Fruit fly (Drosophila melanogaster) whole organism, embryonic: ENCODE results near the gene Msh6.
A peak's percentile ranks its signal among the peaks of the same experiment; 100 is the strongest.

ENCODE experiments used
- Asciz ChIP-seq: fragments of 200-800 bp; sonication (Bioruptor generic); optimal IDR thresholded peaks from 2 replicates; lab custom pipeline; 2017; ENCODE audit warnings: missing biosample characterization, mild to moderate bottlenecking, missing genetic modification characterization, missing genetic modification reagents
- Awh ChIP-seq: fragments of 200-800 bp; sonication (Bioruptor generic); IDR thresholded peaks from 2 replicates; pipeline ENCODE4, ENCODE4 v1.3.6; 2022; ENCODE audit warnings: missing biosample characterization, missing genetic modification characterization
- Bdp1 ChIP-seq: fragments of 200-800 bp; sonication (Bioruptor generic); optimal IDR thresholded peaks from 3 replicates; lab custom pipeline; 2016; ENCODE audit warnings: missing biosample characterization, missing genetic modification characterization
- Bteb2 ChIP-seq: fragments of 200-800 bp; sonication (Bioruptor generic); optimal IDR thresholded peaks from 2 replicates; lab custom pipeline; 2016; ENCODE audit warnings: missing biosample characterization, missing genetic modification characterization
- CG10209 ChIP-seq: fragments of 200-800 bp; sonication (Bioruptor generic); optimal IDR thresholded peaks from 3 replicates; lab custom pipeline; 2017; ENCODE audit warnings: missing biosample characterization, mild to moderate bottlenecking, missing genetic modification characterization, missing genetic modification reagents
- CG10959 ChIP-seq: fragments of 200-800 bp; sonication (Bioruptor generic); IDR thresholded peaks from 2 replicates; pipeline ENCODE4 v1.3.6; 2022; ENCODE audit warnings: missing biosample characterization, missing genetic modification characterization
- CG11085 ChIP-seq: fragments of 200-800 bp; sonication (Bioruptor generic); IDR thresholded peaks from 2 replicates; pipeline ENCODE4 v1.3.6; 2022; ENCODE audit warnings: missing biosample characterization, missing genetic modification characterization
- CG11456 ChIP-seq: fragments of 200-800 bp; sonication (Bioruptor generic); IDR thresholded peaks from 3 replicates; pipeline ENCODE4 v1.3.6; 2022; ENCODE audit warnings: missing biosample characterization, missing genetic modification characterization
- CG12104 ChIP-seq: fragments of 200-800 bp; sonication (Bioruptor generic); optimal IDR thresholded peaks from 3 replicates; lab custom pipeline; 2016; ENCODE audit warnings: missing biosample characterization, missing genetic modification characterization
- CG12155 ChIP-seq: fragments of 200-800 bp; sonication (Bioruptor generic); optimal IDR thresholded peaks from 3 replicates; lab custom pipeline; 2016; ENCODE audit warnings: missing biosample characterization, missing genetic modification characterization
- CG12744 ChIP-seq: fragments of 200-800 bp; sonication (Bioruptor generic); optimal IDR thresholded peaks from 2 replicates; lab custom pipeline; 2016; ENCODE audit warnings: missing biosample characterization, missing genetic modification characterization
- CG14441 ChIP-seq: fragments of 200-800 bp; sonication (Bioruptor generic); IDR thresholded peaks from 2 replicates; pipeline ENCODE4 v1.3.6; 2022; ENCODE audit warnings: missing biosample characterization, missing genetic modification characterization
- CG14860 ChIP-seq: fragments of 200-800 bp; sonication (Bioruptor generic); IDR thresholded peaks from 3 replicates; pipeline ENCODE4 v1.3.6; 2022; ENCODE audit warnings: missing biosample characterization, missing genetic modification characterization; ENCODE audit not compliant: partially characterized antibody
- CG15479 ChIP-seq: fragments of 200-800 bp; sonication (Bioruptor generic); optimal IDR thresholded peaks from 3 replicates; lab custom pipeline; 2019; ENCODE audit warnings: missing biosample characterization, mild to moderate bottlenecking, missing genetic modification characterization, moderate library complexity
- CG16813 ChIP-seq: fragments of 200-800 bp; sonication (Bioruptor generic); IDR thresholded peaks from 3 replicates; pipeline ENCODE4 v1.3.6; 2022; ENCODE audit warnings: missing biosample characterization, missing genetic modification characterization; ENCODE audit not compliant: partially characterized antibody
- CG18011 ChIP-seq: fragments of 200-800 bp; sonication (Bioruptor generic); optimal IDR thresholded peaks from 2 replicates; lab custom pipeline; 2017; ENCODE audit warnings: missing biosample characterization, missing genetic modification characterization, mild to moderate bottlenecking, moderate library complexity, missing genotype
- CG1832 ChIP-seq: fragments of 200-800 bp; sonication (Bioruptor generic); optimal IDR thresholded peaks from 2 replicates; lab custom pipeline; 2017; ENCODE audit warnings: missing biosample characterization, mild to moderate bottlenecking, missing genetic modification characterization, inconsistent platforms
- CG2712 ChIP-seq: fragments of 200-800 bp; optimal IDR thresholded peaks from 3 replicates; lab custom pipeline; 2019; ENCODE audit warnings: missing biosample characterization, mild to moderate bottlenecking, missing genetic modification characterization, moderate library complexity
- CG31224 ChIP-seq: fragments of 200-800 bp; sonication (Bioruptor generic); IDR thresholded peaks from 2 replicates; pipeline ENCODE4 v1.3.6; 2022; ENCODE audit warnings: missing biosample characterization, missing genetic modification characterization
- CG32772 ChIP-seq: fragments of 200-800 bp; sonication (Bioruptor generic); IDR thresholded peaks from 2 replicates; pipeline ENCODE4 v1.3.6; 2022; ENCODE audit warnings: missing biosample characterization, missing genetic modification characterization
- CG6254 ChIP-seq: fragments of 200-800 bp; sonication (Bioruptor generic); optimal IDR thresholded peaks from 3 replicates; lab custom pipeline; 2017; ENCODE audit warnings: mild to moderate bottlenecking, missing biosample characterization, missing genetic modification reagents, missing genetic modification characterization
- CG6791 ChIP-seq: fragments of 200-800 bp; sonication (Bioruptor generic); IDR thresholded peaks from 3 replicates; pipeline ENCODE4 v1.3.6; 2022; ENCODE audit warnings: missing biosample characterization, missing genetic modification characterization; ENCODE audit not compliant: partially characterized antibody
- CG7987 ChIP-seq: fragments of 200-800 bp; sonication (Bioruptor generic); optimal IDR thresholded peaks from 2 replicates; lab custom pipeline; 2018; ENCODE audit warnings: missing biosample characterization, mild to moderate bottlenecking, missing genetic modification characterization, moderate library complexity
- CG8089 ChIP-seq: fragments of 200-800 bp; sonication (Bioruptor generic); optimal IDR thresholded peaks from 3 replicates; lab custom pipeline; 2016; ENCODE audit warnings: missing biosample characterization, missing genetic modification characterization
- CG9727 ChIP-seq: fragments of 200-800 bp; sonication (Bioruptor generic); optimal IDR thresholded peaks from 3 replicates; lab custom pipeline; 2017; ENCODE audit warnings: missing biosample characterization, mild to moderate bottlenecking, missing genetic modification characterization
- CrebB ChIP-seq: fragments of 200-800 bp; sonication (Bioruptor generic); optimal IDR thresholded peaks from 3 replicates; lab custom pipeline; 2018; ENCODE audit warnings: missing biosample characterization, mild to moderate bottlenecking, missing genetic modification characterization
- Ets65A ChIP-seq: fragments of 200-800 bp; sonication (Bioruptor generic); peaks from one replicate; lab custom pipeline; 2016; ENCODE audit warnings: missing biosample characterization, missing genetic modification characterization
- H2.0 ChIP-seq: fragments of 200-800 bp; sonication (Bioruptor generic); IDR thresholded peaks from 2 replicates; pipeline ENCODE4 v1.3.6; 2022; ENCODE audit warnings: missing biosample characterization, missing genetic modification characterization
- HLHmδ ChIP-seq: fragments of 200-800 bp; sonication (Bioruptor generic); optimal IDR thresholded peaks from 2 replicates; lab custom pipeline; 2018; ENCODE audit warnings: missing biosample characterization, mild to moderate bottlenecking, missing genetic modification characterization, moderate library complexity
- HmgZ ChIP-seq: fragments of 200-800 bp; sonication (Bioruptor generic); optimal IDR thresholded peaks from 2 replicates; lab custom pipeline; 2018; ENCODE audit warnings: missing biosample characterization, mild to moderate bottlenecking, missing genetic modification characterization
- Hsf ChIP-seq: fragments of 200-800 bp; sonication (Bioruptor generic); optimal IDR thresholded peaks from 3 replicates; lab custom pipeline; 2016; ENCODE audit warnings: missing biosample characterization, missing genetic modification characterization
- NC2β ChIP-seq: fragments of 200-800 bp; sonication (Bioruptor generic); optimal IDR thresholded peaks from 2 replicates; lab custom pipeline; 2016; ENCODE audit warnings: missing biosample characterization, missing genetic modification characterization
- NK7.1 ChIP-seq: fragments of 200-800 bp; sonication (Bioruptor generic); optimal IDR thresholded peaks from 3 replicates; lab custom pipeline; 2016; ENCODE audit warnings: missing biosample characterization, missing genetic modification characterization
- Pdp1 ChIP-seq, 2 experiments: fragments of 200-800 bp; sonication (Bioruptor generic); optimal IDR thresholded peaks; 3 replicates each; lab custom pipeline; 2016; ENCODE audit warnings: missing biosample characterization in 2 of 2, missing genetic modification characterization in 2 of 2, mild to moderate bottlenecking in 1 of 2, moderate library complexity in 1 of 2
- Scr ChIP-seq: fragments of 200-800 bp; sonication (Bioruptor generic); IDR thresholded peaks from 2 replicates; pipeline ENCODE4 v1.3.6; 2022; ENCODE audit warnings: missing biosample characterization, missing genetic modification characterization; ENCODE audit not compliant: partially characterized antibody
- abd-A ChIP-seq: fragments of 200-800 bp; sonication (Bioruptor generic); optimal IDR thresholded peaks from 3 replicates; lab custom pipeline; 2019; ENCODE audit warnings: missing biosample characterization, mild to moderate bottlenecking, missing genetic modification characterization, moderate library complexity
- ase ChIP-seq: fragments of 200-800 bp; sonication (Bioruptor generic); IDR thresholded peaks from 3 replicates; pipeline ENCODE4 v1.3.6; 2022; ENCODE audit warnings: missing biosample characterization, missing genetic modification characterization
- cas ChIP-seq: fragments of 200-800 bp; sonication (Bioruptor generic); IDR thresholded peaks from 2 replicates; pipeline ENCODE4 v1.3.6; 2022; ENCODE audit warnings: missing biosample characterization, missing genetic modification characterization
- ci ChIP-seq: fragments of 200-800 bp; sonication (Bioruptor generic); IDR thresholded peaks from 3 replicates; pipeline ENCODE4 v1.3.6; 2022; ENCODE audit warnings: missing biosample characterization, missing genetic modification characterization
- fru ChIP-seq: fragments of >200 bp; optimal IDR thresholded peaks from 2 replicates; lab custom pipeline; 2017
- hbn ChIP-seq: fragments of 200-800 bp; sonication (Bioruptor generic); IDR thresholded peaks from 2 replicates; pipeline ENCODE4 v1.3.6; 2022; ENCODE audit warnings: missing biosample characterization, missing genetic modification characterization; ENCODE audit not compliant: partially characterized antibody
- jing ChIP-seq: fragments of 200-800 bp; sonication (Bioruptor generic); optimal IDR thresholded peaks from 2 replicates; lab custom pipeline; 2018; ENCODE audit warnings: missing biosample characterization, mild to moderate bottlenecking, missing genetic modification characterization
- org-1 ChIP-seq: fragments of 200-800 bp; sonication (Bioruptor generic); optimal IDR thresholded peaks from 2 replicates; lab custom pipeline; 2017; ENCODE audit warnings: missing biosample characterization, missing genetic modification characterization
- repo ChIP-seq: fragments of 200-800 bp; sonication (Bioruptor generic); optimal IDR thresholded peaks from 2 replicates; lab custom pipeline; 2016; ENCODE audit warnings: missing biosample characterization, missing genetic modification characterization
- run ChIP-seq: fragments of 200-800 bp; sonication (Bioruptor generic); optimal IDR thresholded peaks from 3 replicates; lab custom pipeline; 2018; ENCODE audit warnings: missing biosample characterization, mild to moderate bottlenecking, missing genetic modification characterization
- sd ChIP-seq: fragments of 200-800 bp; sonication (Bioruptor generic); optimal IDR thresholded peaks from 3 replicates; lab custom pipeline; 2018; ENCODE audit warnings: missing biosample characterization, mild to moderate bottlenecking, missing genetic modification characterization, moderate library complexity
- sens ChIP-seq: fragments of 200-800 bp; sonication (Bioruptor generic); peaks from one replicate; lab custom pipeline; 2016; ENCODE audit warnings: missing biosample characterization, missing genetic modification characterization
- so ChIP-seq: fragments of 200-800 bp; sonication (Bioruptor generic); IDR thresholded peaks from 3 replicates; pipeline ENCODE4 v1.3.6; 2022; ENCODE audit warnings: missing biosample characterization, missing genetic modification characterization
- tin ChIP-seq: fragments of 200-800 bp; sonication (Bioruptor generic); optimal IDR thresholded peaks from 3 replicates; lab custom pipeline; 2016; ENCODE audit warnings: missing biosample characterization, missing genetic modification characterization
- trem ChIP-seq: fragments of 200-800 bp; optimal IDR thresholded peaks from 3 replicates; lab custom pipeline; 2019; ENCODE audit warnings: missing biosample characterization, mild to moderate bottlenecking, missing genetic modification characterization, moderate library complexity
- usp ChIP-seq: fragments of >200 bp; optimal IDR thresholded peaks from 2 replicates; lab custom pipeline; 2017; ENCODE audit warnings: missing biosample characterization, missing genetic modification characterization

Gene Msh6

dm6 chr3L:15172404-15173055, 14.2 kb upstream of the Msh6 start (continued):
- TF ChIP-seq cas (GFP tag; lab: Robert Waterston, UW) (no peak), CG11085 (no peak), run (tag; lab: Kevin White, UChicago) (no peak), CG6791 (GFP tag; lab: Robert Waterston, UW) (no peak), CG9727 (GFP tag; lab: Kevin White, UChicago) (no peak), so (GFP tag; lab: Robert Waterston, UW) (no peak), H2.0 (GFP tag; lab: Robert Waterston, UW) (no peak), CG1832 (GFP tag; lab: Kevin White, UChicago) (no peak), trem (no peak), Bteb2 (no peak), Pdp1 (GFP tag; optimal IDR thresholded peaks at IDR 0.05; lab: Kevin White, UChicago) (peak in 1 of 2 experiments; percentile 56), Bdp1 (no peak), CG11456 (GFP tag; lab: Robert Waterston, UW) (no peak), HLHmδ (GFP tag; lab: Kevin White, UChicago) (no peak), CG14441 (GFP tag; lab: Robert Waterston, UW) (no peak), CG10959 (GFP tag; lab: Robert Waterston, UW) (peak; percentile 10; the same call in 1 of the 2 replicates), fru (lab: Kevin White, UChicago) (no peak), CrebB (tag; lab: Kevin White, UChicago) (no peak), CG18011 (GFP tag; lab: Kevin White, UChicago) (no peak), hbn (no peak), CG12155 (no peak), CG16813 (peak; percentile 61), sd (tag; lab: Kevin White, UChicago) (no peak), jing (no peak), CG8089 (GFP tag; lab: Kevin White, UChicago) (no peak), Scr (no peak), NC2β (GFP tag; lab: Kevin White, UChicago) (no peak), NK7.1 (GFP tag; lab: Kevin White, UChicago) (no peak), CG2712 (tag; lab: Kevin White, UChicago) (peak; percentile 7), usp (GFP tag; lab: Kevin White, UChicago) (no peak), ci (0 out of 3 replicates have a peak, but pooled peaks have one; percentile 31), Awh (GFP tag; lab: Robert Waterston, UW) (no peak), ase (GFP tag; lab: Robert Waterston, UW) (no peak), HmgZ (tag; lab: Kevin White, UChicago) (no peak), CG15479 (no peak), tin (no peak), Asciz (no peak), Ets65A (peak; percentile 73), CG14860 (peak; percentile 44; the same call in 1 of the 3 replicates), CG6254 (GFP tag; lab: Kevin White, UChicago) (no peak), org-1 (no peak), sens (GFP tag; lab: Kevin White, UChicago) (peak; percentile 71), repo (no peak), CG12104 (GFP tag; lab: Kevin White, UChicago) (no peak), CG10209 (GFP tag; lab: Kevin White, UChicago) (no peak), CG31224 (no peak), Hsf (no peak), CG32772 (GFP tag; lab: Robert Waterston, UW) (no peak), CG12744 (no peak), abd-A (tag; lab: Kevin White, UChicago) (no peak), CG7987 (GFP tag; lab: Kevin White, UChicago) (no peak)
